Worm (Caenorhabditis elegans) whole organism, mixed stage, embryonic: ENCODE data around the gene K06A4.7.

Experiments
- M03D4.4 ChIP-seq: sonication (generic microtip); optimal IDR thresholded peaks from 2 replicates; lab custom pipeline; 2017; ENCODE audit warnings: mild to moderate bottlenecking, missing genetic modification characterization, missing compliant biosample characterization
- bed-3 ChIP-seq: fragments of 200-800 bp; sonication (Bioruptor generic); optimal IDR thresholded peaks from 3 replicates; lab custom pipeline; 2018; ENCODE audit warnings: mild to moderate bottlenecking, missing genetic modification characterization, moderate library complexity, missing compliant biosample characterization
- blmp-1 ChIP-seq: fragments of 150-350 bp; optimal IDR thresholded peaks from 2 replicates; lab custom pipeline; 2014; ENCODE audit warnings: missing biosample characterization, missing genetic modification characterization
- ceh-39 ChIP-seq: fragments of 150-350 bp; optimal IDR thresholded peaks from 2 replicates; lab custom pipeline; 2014; ENCODE audit warnings: missing biosample characterization, missing genetic modification characterization
- ceh-43 ChIP-seq: fragments of 200-800 bp; sonication (Bioruptor generic); optimal IDR thresholded peaks from 2 replicates; lab custom pipeline; 2018; ENCODE audit warnings: mild to moderate bottlenecking, missing genetic modification characterization, moderate library complexity, missing compliant biosample characterization
- ceh-83 ChIP-seq: fragments of 200-800 bp; sonication (Bioruptor generic); optimal IDR thresholded peaks from 2 replicates; lab custom pipeline; 2018; ENCODE audit warnings: mild to moderate bottlenecking, missing genetic modification characterization, missing compliant biosample characterization
- ces-1 ChIP-seq: fragments of 150-350 bp; optimal IDR thresholded peaks from 2 replicates; lab custom pipeline; 2014; ENCODE audit warnings: missing biosample characterization, missing genetic modification reagents, missing genetic modification characterization
- cnd-1 ChIP-seq: fragments of 200-800 bp; sonication (Bioruptor generic); optimal IDR thresholded peaks from 2 replicates; lab custom pipeline; 2018; ENCODE audit warnings: mild to moderate bottlenecking, missing genetic modification characterization, missing compliant biosample characterization
- drap-1 ChIP-seq: fragments of 200-800 bp; sonication (Bioruptor generic); optimal IDR thresholded peaks from 3 replicates; lab custom pipeline; 2018; ENCODE audit warnings: mild to moderate bottlenecking, missing genetic modification characterization, missing compliant biosample characterization
- elt-1 ChIP-seq: sonication (generic microtip); optimal IDR thresholded peaks from 2 replicates; lab custom pipeline; 2017; ENCODE audit warnings: missing genetic modification characterization, mild to moderate bottlenecking, missing compliant biosample characterization, antibody characterized with exemption, moderate library complexity, borderline replicate concordance; ENCODE audit not compliant: insufficient read depth
- flh-1 ChIP-seq: fragments of 200-800 bp; sonication (Bioruptor generic); optimal IDR thresholded peaks from 2 replicates; lab custom pipeline; 2018; ENCODE audit warnings: mild to moderate bottlenecking, missing genetic modification characterization, moderate library complexity, missing compliant biosample characterization
- hlh-1 ChIP-seq: fragments of 150-350 bp; optimal IDR thresholded peaks from 2 replicates; lab custom pipeline; 2014; ENCODE audit warnings: missing biosample characterization, missing genetic modification reagents, missing genetic modification characterization
- lin-13 ChIP-seq: fragments of 150-350 bp; optimal IDR thresholded peaks from 2 replicates; lab custom pipeline; 2014; ENCODE audit warnings: missing biosample characterization, missing genetic modification characterization
- lin-32 ChIP-seq: fragments of 200-800 bp; sonication (Bioruptor generic); optimal IDR thresholded peaks from 2 replicates; lab custom pipeline; 2018; ENCODE audit warnings: mild to moderate bottlenecking, missing genetic modification characterization, missing compliant biosample characterization
- lsy-2 ChIP-seq: fragments of 150-350 bp; optimal IDR thresholded peaks from 2 replicates; lab custom pipeline; 2014; ENCODE audit warnings: missing biosample characterization, missing genetic modification characterization
- mab-5 ChIP-seq: fragments of 150-350 bp; optimal IDR thresholded peaks from 2 replicates; lab custom pipeline; 2014; ENCODE audit warnings: missing biosample characterization, missing genetic modification characterization
- mep-1 ChIP-seq: fragments of 150-350 bp; optimal IDR thresholded peaks from 2 replicates; lab custom pipeline; 2017; ENCODE audit warnings: missing biosample characterization, missing genetic modification reagents, missing genetic modification characterization, inconsistent platforms
- nhr-12 ChIP-seq: fragments of 150-350 bp; optimal IDR thresholded peaks from 2 replicates; lab custom pipeline; 2014; ENCODE audit warnings: missing biosample characterization, missing genetic modification characterization
- nhr-2 ChIP-seq: fragments of 150-350 bp; optimal IDR thresholded peaks from 2 replicates; lab custom pipeline; 2014; ENCODE audit warnings: missing biosample characterization, missing genetic modification characterization
- nhr-237 ChIP-seq: fragments of 150-350 bp; optimal IDR thresholded peaks from 2 replicates; lab custom pipeline; 2014; ENCODE audit warnings: missing biosample characterization, missing genetic modification characterization
- nhr-28 ChIP-seq: fragments of 150-350 bp; optimal IDR thresholded peaks from 2 replicates; lab custom pipeline; 2014; ENCODE audit warnings: missing biosample characterization, missing genetic modification characterization
- nhr-76 ChIP-seq: sonication (generic microtip); optimal IDR thresholded peaks from 2 replicates; lab custom pipeline; 2017; ENCODE audit warnings: missing biosample characterization, missing genetic modification characterization
- pha-4 ChIP-seq: fragments of 150-350 bp; optimal IDR thresholded peaks from 2 replicates; lab custom pipeline; 2018; ENCODE audit warnings: missing biosample characterization, missing genetic modification reagents, missing genetic modification characterization
- snpc-4 ChIP-seq: fragments of 150-350 bp; optimal IDR thresholded peaks from 2 replicates; lab custom pipeline; 2014; ENCODE audit warnings: missing biosample characterization, missing genetic modification characterization
- sptf-1 ChIP-seq: sonication (generic microtip); optimal IDR thresholded peaks from 2 replicates; lab custom pipeline; 2017; ENCODE audit warnings: mild to moderate bottlenecking, missing genetic modification characterization, moderate library complexity, missing compliant biosample characterization
- tbx-8 ChIP-seq: fragments of 200-800 bp; sonication (Bioruptor generic); optimal IDR thresholded peaks from 2 replicates; lab custom pipeline; 2018; ENCODE audit warnings: mild to moderate bottlenecking, missing genetic modification characterization, moderate library complexity, missing compliant biosample characterization
- unc-120 ChIP-seq: sonication (generic microtip); optimal IDR thresholded peaks from 2 replicates; lab custom pipeline; 2017; ENCODE audit warnings: missing genetic modification characterization, missing compliant biosample characterization; ENCODE audit not compliant: poor library complexity, severe bottlenecking
- unc-39 ChIP-seq: fragments of 150-350 bp; optimal IDR thresholded peaks from 2 replicates; lab custom pipeline; 2014; ENCODE audit warnings: missing biosample characterization, missing genetic modification characterization
- zip-8 ChIP-seq: fragments of 150-350 bp; optimal IDR thresholded peaks from 2 replicates; lab custom pipeline; 2014; ENCODE audit warnings: missing biosample characterization, missing genetic modification characterization
- ztf-11 ChIP-seq: fragments of 150-350 bp; optimal IDR thresholded peaks from 2 replicates; lab custom pipeline; 2014; ENCODE audit warnings: missing biosample characterization, missing genetic modification characterization

K06A4.7 gene

DNA sequence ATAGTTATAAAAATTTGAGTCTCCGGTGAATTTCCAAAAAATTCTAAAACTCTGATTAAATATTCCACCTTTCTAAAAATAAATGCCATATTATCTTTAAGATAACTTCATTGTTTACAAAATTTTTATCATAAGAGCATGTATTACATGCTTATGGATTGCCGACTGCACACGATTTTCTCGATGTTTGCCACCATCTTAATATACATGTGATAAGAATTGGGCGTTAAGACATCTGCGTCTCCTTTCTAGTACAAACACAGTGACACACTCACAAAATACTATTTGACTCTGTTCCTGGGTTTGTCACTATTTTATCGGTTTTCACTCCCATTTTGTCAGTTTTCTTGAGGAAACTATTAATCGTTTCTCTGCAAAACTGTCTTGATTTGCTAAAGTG is 48.2 kb downstream of the K06A4.7 start:
- TF ChIP-seq zip-8 (tag; lab: Kevin White, UChicago) (no peak), nhr-2 (tag; lab: Kevin White, UChicago) (no peak), blmp-1 (no peak), unc-120 (no peak), snpc-4 (tag; lab: Kevin White, UChicago) (no peak), ces-1 (no peak), nhr-237 (tag; lab: Kevin White, UChicago) (no peak), M03D4.4 (tag; lab: Kevin White, UChicago) (no peak), mab-5 (no peak), ztf-11 (tag; lab: Kevin White, UChicago) (no peak)

DNA sequence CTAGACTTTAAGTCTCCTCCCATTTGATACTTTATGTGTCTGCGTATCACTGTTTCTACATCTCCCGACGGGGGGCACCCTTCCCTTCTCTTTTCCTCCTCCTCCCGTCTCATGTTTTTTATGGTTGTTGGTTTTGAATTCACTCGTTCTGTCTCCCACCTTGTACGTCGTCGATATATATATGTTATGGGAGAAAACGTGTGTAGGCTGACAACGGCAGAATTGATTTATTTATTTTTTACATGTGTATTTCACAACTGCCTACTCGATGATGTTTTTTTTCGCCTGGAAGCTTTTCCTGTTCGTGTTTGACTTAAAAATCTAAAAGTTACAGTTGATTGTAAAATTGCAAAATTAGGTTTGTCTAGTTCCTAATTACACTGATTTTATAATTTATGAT is 48.8 kb downstream of the K06A4.7 start:
- TF ChIP-seq nhr-2 (tag; lab: Kevin White, UChicago) (no peak), nhr-28 (no peak), lin-13 (tag; lab: Kevin White, UChicago) (no peak), drap-1 (no peak), ceh-83 (no peak), ces-1 (no peak), lin-32 (GFP tag; lab: Kevin White, UChicago) (no peak), M03D4.4 (tag; lab: Kevin White, UChicago) (no peak), bed-3 (GFP tag; lab: Kevin White, UChicago) (no peak), snpc-4 (tag; lab: Kevin White, UChicago) (no peak), nhr-76 (tag; lab: Kevin White, UChicago) (no peak), elt-1 (tag; lab: Kevin White, UChicago) (no peak), nhr-237 (tag; lab: Kevin White, UChicago) (no peak), unc-120 (no peak), sptf-1 (no peak), pha-4 (tag; lab: Kevin White, UChicago) (no peak), nhr-12 (no peak)

DNA sequence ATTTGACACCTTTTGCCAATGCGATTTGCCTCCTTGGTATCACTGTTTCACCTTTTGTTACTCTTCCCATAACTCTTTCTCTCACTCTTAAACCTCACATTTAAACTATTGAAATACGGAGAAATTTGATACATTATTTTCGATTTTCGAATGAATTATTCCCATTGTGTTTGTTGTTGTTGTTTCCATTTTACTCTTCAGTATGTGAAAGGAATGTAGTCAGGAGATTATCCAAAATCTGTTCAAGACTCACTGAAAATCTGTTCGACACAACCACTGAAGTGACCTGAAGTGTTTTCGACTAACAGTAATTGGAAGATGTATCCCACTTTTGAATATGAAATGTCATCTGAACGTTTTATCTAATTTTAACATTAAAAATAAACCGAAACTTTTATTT is 50.2 kb downstream of the K06A4.7 start:
- TF ChIP-seq mep-1 (no peak), nhr-76 (tag; lab: Kevin White, UChicago) (no peak), ceh-43 (GFP tag; lab: Kevin White, UChicago) (no peak), hlh-1 (no peak), flh-1 (no peak), tbx-8 (GFP tag; lab: Kevin White, UChicago) (no peak), ceh-39 (tag; lab: Kevin White, UChicago) (no peak), blmp-1 (no peak), unc-39 (tag; lab: Kevin White, UChicago) (no peak), unc-120 (no peak), ceh-83 (no peak), nhr-12 (no peak), zip-8 (tag; lab: Kevin White, UChicago) (no peak), lsy-2 (tag; lab: Kevin White, UChicago) (no peak), bed-3 (GFP tag; lab: Kevin White, UChicago) (no peak), lin-13 (tag; lab: Kevin White, UChicago) (no peak), cnd-1 (no peak), mab-5 (no peak), ces-1 (no peak), elt-1 (tag; lab: Kevin White, UChicago) (no peak)
- TF ChIP-seq, all 35 proteins: peak for 0

DNA sequence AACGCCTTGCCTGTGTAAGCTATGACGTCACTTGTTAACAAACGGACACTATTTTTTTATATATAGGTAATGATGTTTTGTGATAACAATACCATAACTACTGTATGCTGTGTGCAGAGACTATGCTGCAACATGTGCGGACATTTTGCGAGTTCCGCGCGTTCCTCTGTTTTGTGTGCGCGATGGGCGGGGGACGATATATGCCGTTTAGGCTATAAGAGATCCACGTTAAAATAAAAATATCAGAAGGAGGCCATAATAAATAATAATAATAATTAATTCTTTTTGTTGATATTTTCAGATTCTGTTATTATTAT is 51.3 kb downstream of the K06A4.7 start:
- TF ChIP-seq lin-13 (tag; lab: Kevin White, UChicago) (no peak), mep-1 (no peak), mab-5 (no peak), nhr-237 (tag; lab: Kevin White, UChicago) (no peak), cnd-1 (no peak)
- TF ChIP-seq, all 35 proteins: peak for 0
